Worm (Caenorhabditis elegans) whole organism, L2 larva: ENCODE measurements around the gene aqp-4.

Source experiments
- lin-13 ChIP-seq: fragments of 150-350 bp; optimal IDR thresholded peaks from 2 replicates; lab custom pipeline; 2014; ENCODE audit warnings: missing biosample characterization, missing genetic modification reagents, missing genetic modification characterization
- mdl-1 ChIP-seq, 2 experiments: fragments of 150-350 bp in 1 of 2; sonication (generic microtip) in 1 of 2; optimal IDR thresholded peaks; 2 replicates each; lab custom pipeline; 2017; ENCODE audit warnings: missing biosample characterization in 2 of 2, missing genetic modification characterization in 2 of 2
- nhr-129 ChIP-seq: fragments of 150-350 bp; optimal IDR thresholded peaks from 2 replicates; lab custom pipeline; 2014; ENCODE audit warnings: missing biosample characterization, missing genetic modification characterization
- nhr-23 ChIP-seq: fragments of 150-350 bp; optimal IDR thresholded peaks from 2 replicates; lab custom pipeline; 2014; ENCODE audit warnings: missing biosample characterization, missing genetic modification reagents, missing genetic modification characterization
- nhr-237 ChIP-seq: fragments of 150-350 bp; optimal IDR thresholded peaks from 2 replicates; lab custom pipeline; 2014; ENCODE audit warnings: missing biosample characterization, missing genetic modification characterization
- snpc-4 ChIP-seq: fragments of 150-350 bp; optimal IDR thresholded peaks from 2 replicates; lab custom pipeline; 2014; ENCODE audit warnings: missing biosample characterization, missing genetic modification characterization
- unc-62 ChIP-seq: fragments of 150-350 bp; optimal IDR thresholded peaks from 2 replicates; lab custom pipeline; 2014; ENCODE audit warnings: missing biosample characterization, missing genetic modification reagents, missing genetic modification characterization
- ztf-4 ChIP-seq: fragments of 150-350 bp; optimal IDR thresholded peaks from 2 replicates; lab custom pipeline; 2014; ENCODE audit warnings: missing biosample characterization, missing genetic modification characterization

- TF ChIP-seq mdl-1 (tag; optimal IDR thresholded peaks at IDR 0.05; lab: Kevin White, UChicago) = no peak
- TF ChIP-seq ztf-4 = no peak
- TF ChIP-seq nhr-23 = no peak
- TF ChIP-seq lin-13 (GFP tag; lab: Kevin White, UChicago) = no peak
- TF ChIP-seq nhr-129 (tag; lab: Kevin White, UChicago) = no peak
- no peak for TF ChIP-seq snpc-4 (tag; lab: Kevin White, UChicago)
- no peak for TF ChIP-seq nhr-237 (tag; lab: Kevin White, UChicago)
- TF ChIP-seq unc-62 (GFP tag; lab: Kevin White, UChicago) = no peak
Observed at ce11 chrV:9692649-9693112, 44.7 kb upstream of the aqp-4 start, which contains the start of gene ZK287.7.
